Fruit fly (Drosophila melanogaster) whole organism, embryonic: ENCODE measurements around the gene CG10663.

ENCODE experiments used
- CG10959 ChIP-seq: fragments of 200-800 bp; sonication (Bioruptor generic); IDR thresholded peaks from 2 replicates; pipeline ENCODE4 v1.3.6; 2022; ENCODE audit warnings: missing biosample characterization, missing genetic modification characterization
- CG11504 ChIP-seq: fragments of 200-800 bp; sonication (Bioruptor generic); optimal IDR thresholded peaks from 3 replicates; lab custom pipeline; 2019; ENCODE audit warnings: missing biosample characterization, mild to moderate bottlenecking, missing genetic modification characterization, moderate library complexity
- CG12236 ChIP-seq: fragments of 200-800 bp; sonication (Bioruptor generic); optimal IDR thresholded peaks from 2 replicates; lab custom pipeline; 2016; ENCODE audit warnings: missing biosample characterization, missing genetic modification characterization
- CG14710 ChIP-seq: fragments of 200-800 bp; sonication (Bioruptor generic); optimal IDR thresholded peaks from 3 replicates; lab custom pipeline; 2019; ENCODE audit warnings: missing biosample characterization, mild to moderate bottlenecking, missing genetic modification characterization, moderate library complexity
- CG16813 ChIP-seq: fragments of 200-800 bp; sonication (Bioruptor generic); IDR thresholded peaks from 3 replicates; pipeline ENCODE4 v1.3.6; 2022; ENCODE audit warnings: missing biosample characterization, missing genetic modification characterization; ENCODE audit not compliant: partially characterized antibody
- CG17385 ChIP-seq: fragments of 200-800 bp; sonication (Bioruptor generic); optimal IDR thresholded peaks from 3 replicates; lab custom pipeline; 2018; ENCODE audit warnings: missing biosample characterization, mild to moderate bottlenecking, missing genetic modification characterization
- CG17568 ChIP-seq: fragments of 200-800 bp; sonication (Bioruptor generic); optimal IDR thresholded peaks from 2 replicates; lab custom pipeline; 2018; ENCODE audit warnings: missing biosample characterization, mild to moderate bottlenecking, missing genetic modification characterization, moderate library complexity
- CG17612 ChIP-seq: fragments of 200-800 bp; sonication (Bioruptor generic); IDR thresholded peaks from 2 replicates; pipeline ENCODE4 v1.3.6; 2022; ENCODE audit warnings: missing biosample characterization, missing genetic modification characterization
- CG17912 ChIP-seq: fragments of 200-800 bp; sonication (Bioruptor generic); optimal IDR thresholded peaks from 2 replicates; lab custom pipeline; 2018; ENCODE audit warnings: missing biosample characterization, mild to moderate bottlenecking, missing genetic modification characterization
- CG1792 ChIP-seq: fragments of 200-800 bp; sonication (Bioruptor generic); optimal IDR thresholded peaks from 2 replicates; lab custom pipeline; 2016; ENCODE audit warnings: missing biosample characterization, missing genetic modification characterization
- CG18011 ChIP-seq: fragments of 200-800 bp; sonication (Bioruptor generic); optimal IDR thresholded peaks from 2 replicates; lab custom pipeline; 2017; ENCODE audit warnings: missing biosample characterization, missing genetic modification characterization, mild to moderate bottlenecking, moderate library complexity, missing genotype
- CG2129 ChIP-seq: fragments of 200-800 bp; sonication (Bioruptor generic); IDR thresholded peaks from 2 replicates; pipeline ENCODE4 v1.3.6; 2022; ENCODE audit warnings: missing biosample characterization, missing genetic modification characterization; ENCODE audit not compliant: partially characterized antibody
- CG2199 ChIP-seq: fragments of 200-800 bp; sonication (Bioruptor generic); IDR thresholded peaks from 3 replicates; pipeline ENCODE4 v1.3.6; 2022; ENCODE audit warnings: missing biosample characterization, missing genetic modification characterization
- CG2875 ChIP-seq: fragments of 200-800 bp; sonication (Bioruptor generic); optimal IDR thresholded peaks from 2 replicates; lab custom pipeline; 2017; ENCODE audit warnings: missing biosample characterization, mild to moderate bottlenecking, missing genetic modification characterization, missing genetic modification reagents
- CG2889 ChIP-seq: fragments of 200-800 bp; sonication (Bioruptor generic); IDR thresholded peaks from 3 replicates; pipeline ENCODE4 v1.3.6; 2022; ENCODE audit warnings: missing biosample characterization, missing genetic modification characterization
- CG34376 ChIP-seq: fragments of 200-800 bp; sonication (Bioruptor generic); optimal IDR thresholded peaks from 2 replicates; lab custom pipeline; 2018; ENCODE audit warnings: missing biosample characterization, mild to moderate bottlenecking, missing genetic modification characterization
- CG4328 ChIP-seq: fragments of 200-800 bp; sonication (Bioruptor generic); optimal IDR thresholded peaks from 3 replicates; lab custom pipeline; 2017; ENCODE audit warnings: missing biosample characterization, missing genetic modification reagents, missing genetic modification characterization
- CG6765 ChIP-seq: fragments of 200-800 bp; sonication (Bioruptor generic); optimal IDR thresholded peaks from 3 replicates; lab custom pipeline; 2017; ENCODE audit warnings: missing biosample characterization, mild to moderate bottlenecking, missing genetic modification characterization
- CG7556 ChIP-seq: fragments of 200-800 bp; sonication (Bioruptor generic); optimal IDR thresholded peaks from 2 replicates; lab custom pipeline; 2017; ENCODE audit warnings: missing biosample characterization, mild to moderate bottlenecking, missing genetic modification characterization
- CG8089 ChIP-seq: fragments of 200-800 bp; sonication (Bioruptor generic); optimal IDR thresholded peaks from 3 replicates; lab custom pipeline; 2016; ENCODE audit warnings: missing biosample characterization, missing genetic modification characterization
- CG8359 ChIP-seq: fragments of 200-800 bp; sonication (Bioruptor generic); optimal IDR thresholded peaks from 2 replicates; lab custom pipeline; 2017; ENCODE audit warnings: missing biosample characterization, mild to moderate bottlenecking, missing genetic modification characterization, borderline replicate concordance
- Dll ChIP-seq: fragments of 200-800 bp; sonication (Bioruptor generic); IDR thresholded peaks from 4 replicates; pipeline ENCODE4 v1.3.6; 2022; ENCODE audit warnings: missing biosample characterization, missing genetic modification characterization; ENCODE audit not compliant: partially characterized antibody
- Doc2 ChIP-seq: fragments of 200-800 bp; sonication (Bioruptor generic); IDR thresholded peaks from 2 replicates; pipeline ENCODE4 v1.3.6; 2022; ENCODE audit warnings: missing biosample characterization, missing genetic modification characterization
- ERR ChIP-seq: fragments of 200-800 bp; sonication (Bioruptor generic); optimal IDR thresholded peaks from 2 replicates; lab custom pipeline; 2016; ENCODE audit warnings: missing biosample characterization, missing genetic modification characterization
- Fer1 ChIP-seq: fragments of 200-800 bp; sonication (Bioruptor generic); optimal IDR thresholded peaks from 2 replicates; lab custom pipeline; 2017; ENCODE audit warnings: missing biosample characterization, mild to moderate bottlenecking, missing genetic modification characterization
- Fer3 ChIP-seq: fragments of 200-800 bp; sonication (Bioruptor generic); optimal IDR thresholded peaks from 2 replicates; lab custom pipeline; 2018; ENCODE audit warnings: missing biosample characterization, mild to moderate bottlenecking, missing genetic modification characterization, moderate library complexity
- HLH4C ChIP-seq: fragments of 200-800 bp; sonication (Bioruptor generic); IDR thresholded peaks from 3 replicates; pipeline ENCODE4 v1.3.6; 2022; ENCODE audit warnings: missing biosample characterization, missing genetic modification characterization; ENCODE audit not compliant: partially characterized antibody
- Kr ChIP-seq: fragments of 200-800 bp; sonication (Bioruptor generic); optimal IDR thresholded peaks from 2 replicates; lab custom pipeline; 2017; ENCODE audit warnings: missing biosample characterization, mild to moderate bottlenecking, missing genetic modification characterization
- Max ChIP-seq: fragments of 200-800 bp; sonication (Bioruptor generic); optimal IDR thresholded peaks from 2 replicates; lab custom pipeline; 2016; ENCODE audit warnings: missing biosample characterization, mild to moderate bottlenecking, missing genetic modification characterization
- YL-1 ChIP-seq: fragments of 200-800 bp; sonication (Bioruptor generic); optimal IDR thresholded peaks from 3 replicates; lab custom pipeline; 2017; ENCODE audit warnings: missing biosample characterization, mild to moderate bottlenecking, missing genetic modification characterization
- ash1 ChIP-seq: fragments of 200-800 bp; sonication (Bioruptor generic); optimal IDR thresholded peaks from 2 replicates; lab custom pipeline; 2018; ENCODE audit warnings: missing biosample characterization, mild to moderate bottlenecking, missing genetic modification characterization
- br ChIP-seq: fragments of >200 bp; optimal IDR thresholded peaks from 2 replicates; lab custom pipeline; 2017
- chinmo ChIP-seq: fragments of 200-800 bp; sonication (Bioruptor generic); IDR thresholded peaks from 4 replicates; pipeline ENCODE4 v1.3.6; 2022; ENCODE audit warnings: missing biosample characterization, missing genetic modification characterization; ENCODE audit not compliant: partially characterized antibody
- cwo ChIP-seq: fragments of 200-800 bp; sonication (Bioruptor generic); optimal IDR thresholded peaks from 3 replicates; lab custom pipeline; 2017; ENCODE audit warnings: missing biosample characterization, missing genetic modification characterization, mild to moderate bottlenecking, moderate library complexity, missing genetic modification reagents
- da ChIP-seq: fragments of 200-800 bp; sonication (Bioruptor generic); optimal IDR thresholded peaks from 2 replicates; lab custom pipeline; 2016; ENCODE audit warnings: missing biosample characterization, missing genetic modification characterization
- gt ChIP-seq: fragments of 200-800 bp; sonication (Bioruptor generic); IDR thresholded peaks from 2 replicates; pipeline ENCODE4 v1.3.6; 2022; ENCODE audit warnings: missing biosample characterization, missing genetic modification characterization
- hth ChIP-seq: fragments of >200 bp; optimal IDR thresholded peaks from 2 replicates; lab custom pipeline; 2017; ENCODE audit warnings: inconsistent platforms
- jumu ChIP-seq: fragments of 200-800 bp; sonication (Bioruptor generic); optimal IDR thresholded peaks from 3 replicates; lab custom pipeline; 2016; ENCODE audit warnings: missing biosample characterization, missing genetic modification characterization
- kay ChIP-seq: fragments of 200-800 bp; sonication (Bioruptor generic); optimal IDR thresholded peaks from 2 replicates; lab custom pipeline; 2016; ENCODE audit warnings: missing biosample characterization, missing genetic modification characterization
- oc ChIP-seq: fragments of 200-800 bp; sonication (Bioruptor generic); optimal IDR thresholded peaks from 2 replicates; lab custom pipeline; 2018; ENCODE audit warnings: missing biosample characterization, mild to moderate bottlenecking, missing genetic modification characterization, moderate library complexity
- otp ChIP-seq: fragments of 200-800 bp; sonication (Bioruptor generic); IDR thresholded peaks from 3 replicates; pipeline ENCODE4, ENCODE4 v1.3.6; 2022; ENCODE audit warnings: missing biosample characterization, missing genetic modification characterization
- pros ChIP-seq: fragments of 200-800 bp; sonication (Bioruptor generic); optimal IDR thresholded peaks from 3 replicates; lab custom pipeline; 2019; ENCODE audit warnings: missing biosample characterization, mild to moderate bottlenecking, missing genetic modification characterization, moderate library complexity
- row ChIP-seq: fragments of 200-800 bp; sonication (Bioruptor generic); IDR thresholded peaks from 3 replicates; pipeline ENCODE4 v1.3.6; 2022; ENCODE audit warnings: missing biosample characterization, missing genetic modification characterization
- run ChIP-seq: fragments of 200-800 bp; sonication (Bioruptor generic); optimal IDR thresholded peaks from 3 replicates; lab custom pipeline; 2018; ENCODE audit warnings: missing biosample characterization, mild to moderate bottlenecking, missing genetic modification characterization
- schlank ChIP-seq: fragments of 200-800 bp; sonication (Bioruptor generic); optimal IDR thresholded peaks from 2 replicates; lab custom pipeline; 2018; ENCODE audit warnings: missing biosample characterization, mild to moderate bottlenecking, missing genetic modification characterization
- sens-2 ChIP-seq: fragments of 200-800 bp; sonication (Bioruptor generic); IDR thresholded peaks from 2 replicates; pipeline ENCODE4 v1.3.6; 2022; ENCODE audit warnings: missing biosample characterization, missing genetic modification characterization
- twi ChIP-seq: fragments of 200-800 bp; optimal IDR thresholded peaks from 2 replicates; lab custom pipeline; 2019; ENCODE audit warnings: missing biosample characterization, mild to moderate bottlenecking, missing genetic modification characterization, moderate library complexity
- zen ChIP-seq: fragments of 200-800 bp; sonication (Bioruptor generic); optimal IDR thresholded peaks from 3 replicates; lab custom pipeline; 2018; ENCODE audit warnings: missing biosample characterization, mild to moderate bottlenecking, missing genetic modification characterization, moderate library complexity
- zen2 ChIP-seq: fragments of 200-800 bp; sonication (Bioruptor generic); IDR thresholded peaks from 3 replicates; pipeline ENCODE4 v1.3.6; 2022; ENCODE audit warnings: missing biosample characterization, missing genetic modification characterization; ENCODE audit not compliant: partially characterized antibody

The CG10663 gene

DNA sequence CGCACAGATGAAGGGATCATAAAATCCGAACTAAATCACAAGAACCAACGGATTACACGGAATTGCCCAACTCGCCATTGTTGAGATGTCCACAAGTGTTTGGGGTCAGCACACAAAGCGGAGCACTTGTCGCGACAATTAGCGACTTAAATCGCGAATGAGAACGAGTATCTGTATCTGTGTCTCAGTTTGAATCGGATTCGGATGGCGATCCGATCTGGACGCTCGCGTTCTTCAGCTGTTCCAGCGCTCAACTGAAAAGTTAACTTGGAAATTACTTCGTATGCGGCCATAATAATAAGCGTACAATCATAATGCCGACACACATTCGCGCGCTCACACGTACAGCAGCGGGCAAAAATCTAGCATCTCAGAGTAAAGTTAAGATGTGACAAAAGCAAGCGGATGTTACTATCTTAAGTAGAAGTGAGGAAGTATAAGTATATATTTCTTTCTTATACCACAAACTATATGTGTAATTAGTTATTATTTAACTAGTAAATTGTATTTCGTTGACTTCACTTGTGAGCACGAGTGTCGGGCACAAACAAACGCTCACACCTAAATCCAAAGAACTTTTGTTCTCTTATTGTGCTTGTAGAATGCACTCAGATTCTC lies 5.7 kb upstream of the CG10663 start, which contains the start of gene CG10660 (continued):
- TF ChIP-seq CG2129 = no peak
- peak; percentile 91 for TF ChIP-seq CG7556 (GFP tag; lab: Kevin White, UChicago)
- TF ChIP-seq YL-1 (GFP tag; lab: Kevin White, UChicago) = no peak
- peak; percentile 81 for TF ChIP-seq CG14710
- peak; percentile 22 for TF ChIP-seq CG34376 (GFP tag; lab: Kevin White, UChicago)
- peak; percentile 42 for TF ChIP-seq jumu (GFP tag; lab: Kevin White, UChicago)
- TF ChIP-seq hth (lab: Kevin White, UChicago) = no peak
- peak; percentile 64 for TF ChIP-seq schlank
- TF ChIP-seq br = no peak
- peak; percentile 87 for TF ChIP-seq CG2875 (GFP tag; lab: Kevin White, UChicago)
- no peak for TF ChIP-seq Kr (GFP tag; lab: Kevin White, UChicago)
- TF ChIP-seq CG10959 = peak; percentile 66; the same call in 1 of the 2 replicates
- peak; percentile 92 for TF ChIP-seq oc (tag; lab: Kevin White, UChicago)
- no peak for TF ChIP-seq Dll (GFP tag; lab: Robert Waterston, UW)
- peak; percentile 19 for TF ChIP-seq ash1 (GFP tag; lab: Kevin White, UChicago)
- TF ChIP-seq Doc2 = no peak
- no peak; the same call in 2 of the 3 replicates for TF ChIP-seq CG2199 (GFP tag; lab: Robert Waterston, UW)
- peak; percentile 81 for TF ChIP-seq Fer3
- peak; percentile 73 for TF ChIP-seq CG8359 (GFP tag; lab: Kevin White, UChicago)
- TF ChIP-seq CG6765 (GFP tag; lab: Kevin White, UChicago) = peak; percentile 36
- TF ChIP-seq CG16813 (GFP tag; lab: Robert Waterston, UW) = no peak
- TF ChIP-seq kay = peak; percentile 67
- TF ChIP-seq sens-2 = peak; percentile 68
- peak; percentile 89 for TF ChIP-seq run (tag; lab: Kevin White, UChicago)
- peak; percentile 88 for TF ChIP-seq CG17385 (GFP tag; lab: Kevin White, UChicago)
- TF ChIP-seq otp (GFP tag; lab: Robert Waterston, UW) = peak; percentile 91
- TF ChIP-seq da = peak; percentile 25
- TF ChIP-seq CG1792 (GFP tag; lab: Kevin White, UChicago) = peak; percentile 40
- peak; percentile 83 for TF ChIP-seq CG2889 (GFP tag; lab: Robert Waterston, UW)
- peak; percentile 46 for TF ChIP-seq CG12236 (GFP tag; lab: Kevin White, UChicago)
- no peak for TF ChIP-seq chinmo (GFP tag; lab: Robert Waterston, UW)
- TF ChIP-seq CG17568 (GFP tag; lab: Kevin White, UChicago) = peak; percentile 82
- peak; percentile 83 for TF ChIP-seq Fer1 (GFP tag; lab: Kevin White, UChicago)
- TF ChIP-seq CG8089 (GFP tag; lab: Kevin White, UChicago) = peak; percentile 32
- TF ChIP-seq Max (GFP tag; lab: Kevin White, UChicago) = peak; percentile 65
- TF ChIP-seq zen2 (GFP tag; lab: Robert Waterston, UW) = no peak
- no peak for TF ChIP-seq CG17912 (GFP tag; lab: Kevin White, UChicago)
- peak; percentile 67 for TF ChIP-seq zen (tag; lab: Kevin White, UChicago)
- TF ChIP-seq pros (GFP tag; lab: Kevin White, UChicago) = no peak
- TF ChIP-seq ERR (GFP tag; lab: Kevin White, UChicago) = peak; percentile 10
- peak; percentile 73 for TF ChIP-seq CG18011
- TF ChIP-seq twi = peak; percentile 68
- no peak for TF ChIP-seq gt (GFP tag; lab: Robert Waterston, UW)
- peak; percentile 64; the same call in 1 of the 2 replicates for TF ChIP-seq CG17612 (GFP tag; lab: Robert Waterston, UW)
- TF ChIP-seq CG4328 (GFP tag; lab: Kevin White, UChicago) = peak; percentile 35
- TF ChIP-seq row (GFP tag; lab: Robert Waterston, UW) = peak; percentile 93
- TF ChIP-seq HLH4C = no peak
- TF ChIP-seq cwo (GFP tag; lab: Kevin White, UChicago) = peak; percentile 75
- peak; percentile 93 for TF ChIP-seq CG11504 (tag; lab: Kevin White, UChicago)
